Worm (Caenorhabditis elegans): ENCODE results near the gene Y116F11A.6.

Gene Y116F11A.6

ce11 chrV:19743794-19744193, 24.4 kb downstream of the Y116F11A.6 start:
- TF ChIP-seq him-1 (tag; optimal IDR thresholded peaks at IDR 0.05) (no peak), W03F9.2 (tag; optimal IDR thresholded peaks at IDR 0.05) (no peak), dao-5 (tag; optimal IDR thresholded peaks at IDR 0.05) (no peak)

ce11 chrV:19744210-19744609, 24.9 kb downstream of the Y116F11A.6 start:
- TF ChIP-seq W03F9.2 (tag; optimal IDR thresholded peaks at IDR 0.05) (no peak), him-1 (tag; optimal IDR thresholded peaks at IDR 0.05) (no peak), dao-5 (tag; optimal IDR thresholded peaks at IDR 0.05) (no peak)

- TF ChIP-seq W03F9.2 (tag; optimal IDR thresholded peaks at IDR 0.05), result no peak
- TF ChIP-seq him-1 (tag; optimal IDR thresholded peaks at IDR 0.05), result no peak
- TF ChIP-seq dao-5 (tag; optimal IDR thresholded peaks at IDR 0.05), result no peak
These were observed 26.5 kb downstream of the Y116F11A.6 start, which contains the start of gene W04E12.5 for ce11 chrV:19745852-19746251. W04E12.5 (plus strand) TSS chrV:19746152.

- no peak for TF ChIP-seq dao-5 (tag; optimal IDR thresholded peaks at IDR 0.05)
- TF ChIP-seq him-1 (tag; optimal IDR thresholded peaks at IDR 0.05), result no peak
- TF ChIP-seq W03F9.2 (tag; optimal IDR thresholded peaks at IDR 0.05), result no peak
These were observed 27.8 kb downstream of the Y116F11A.6 start for ce11 chrV:19747144-19747543.

ce11 chrV:19751124-19751523, 31.8 kb downstream of the Y116F11A.6 start, which contains the start of gene clec-49:
clec-49 (minus strand) TSS chrV:19751226.
- TF ChIP-seq dao-5 (tag; optimal IDR thresholded peaks at IDR 0.05) (no peak), him-1 (tag; optimal IDR thresholded peaks at IDR 0.05) (no peak), W03F9.2 (tag; optimal IDR thresholded peaks at IDR 0.05) (no peak)

ce11 chrV:19752879-19753278, 33.5 kb downstream of the Y116F11A.6 start:
- no peak for TF ChIP-seq W03F9.2 (tag; optimal IDR thresholded peaks at IDR 0.05)
- TF ChIP-seq him-1 (tag; optimal IDR thresholded peaks at IDR 0.05), result no peak
- no peak for TF ChIP-seq dao-5 (tag; optimal IDR thresholded peaks at IDR 0.05)

ce11 chrV:19754331-19754730, 35.0 kb downstream of the Y116F11A.6 start:
- no peak for TF ChIP-seq W03F9.2 (tag; optimal IDR thresholded peaks at IDR 0.05)
- TF ChIP-seq dao-5 (tag; optimal IDR thresholded peaks at IDR 0.05), result no peak
- no peak for TF ChIP-seq him-1 (tag; optimal IDR thresholded peaks at IDR 0.05)

ce11 chrV:19755260-19755659, 35.9 kb downstream of the Y116F11A.6 start, which contains the start of gene clec-50:
clec-50 (minus strand) TSS chrV:19755368.
- TF ChIP-seq him-1 (tag; optimal IDR thresholded peaks at IDR 0.05) (no peak), W03F9.2 (tag; optimal IDR thresholded peaks at IDR 0.05) (no peak), dao-5 (tag; optimal IDR thresholded peaks at IDR 0.05) (no peak)

- no peak for TF ChIP-seq him-1 (tag; optimal IDR thresholded peaks at IDR 0.05)
- no peak for TF ChIP-seq dao-5 (tag; optimal IDR thresholded peaks at IDR 0.05)
- TF ChIP-seq W03F9.2 (tag; optimal IDR thresholded peaks at IDR 0.05), result no peak
These were observed 36.9 kb downstream of the Y116F11A.6 start, which contains the start of gene W04E12.9 for ce11 chrV:19756253-19756652. W04E12.9 (plus strand) TSS chrV:19756553.

- TF ChIP-seq him-1 (tag; optimal IDR thresholded peaks at IDR 0.05), result no peak
- TF ChIP-seq W03F9.2 (tag; optimal IDR thresholded peaks at IDR 0.05), result no peak
- TF ChIP-seq dao-5 (tag; optimal IDR thresholded peaks at IDR 0.05), result no peak
These were observed 39.9 kb downstream of the Y116F11A.6 start for ce11 chrV:19759282-19759681.

ce11 chrV:19760751-19761150, 41.4 kb downstream of the Y116F11A.6 start, which contains the start of gene M162.5:
M162.5 (plus strand) TSS chrV:19761051.
- TF ChIP-seq him-1 (tag; optimal IDR thresholded peaks at IDR 0.05), result no peak
- no peak for TF ChIP-seq W03F9.2 (tag; optimal IDR thresholded peaks at IDR 0.05)
- no peak for TF ChIP-seq dao-5 (tag; optimal IDR thresholded peaks at IDR 0.05)

ce11 chrV:19767719-19768118, 48.4 kb downstream of the Y116F11A.6 start:
- TF ChIP-seq dao-5 (tag; optimal IDR thresholded peaks at IDR 0.05) (no peak), W03F9.2 (tag; optimal IDR thresholded peaks at IDR 0.05) (no peak), him-1 (tag; optimal IDR thresholded peaks at IDR 0.05) (no peak)

- TF ChIP-seq dao-5 (tag; optimal IDR thresholded peaks at IDR 0.05), result no peak
- TF ChIP-seq W03F9.2 (tag; optimal IDR thresholded peaks at IDR 0.05), result no peak
- no peak for TF ChIP-seq him-1 (tag; optimal IDR thresholded peaks at IDR 0.05)
These were observed 52.3 kb downstream of the Y116F11A.6 start, which contains the start of gene M162.15 for ce11 chrV:19771660-19772059. M162.15 (minus strand) TSS chrV:19771760.

ce11 chrV:19777227-19777626, 57.9 kb downstream of the Y116F11A.6 start, which contains the start of gene fbxa-118:
fbxa-118 (minus strand) TSS chrV:19777327.
- TF ChIP-seq him-1 (tag; optimal IDR thresholded peaks at IDR 0.05) (no peak), W03F9.2 (tag; optimal IDR thresholded peaks at IDR 0.05) (no peak), dao-5 (tag; optimal IDR thresholded peaks at IDR 0.05) (no peak)
